Worm (Caenorhabditis elegans): ENCODE results near the gene best-4.

The best-4 gene

ce11 chrII:33904-34303 lies 22.2 kb upstream of the best-4 start, which contains the start of gene F23F1.2:
Gene F23F1.2 (plus strand): TSS chrII:34204.
- TF ChIP-seq him-1 (tag; optimal IDR thresholded peaks at IDR 0.05) = no peak
- TF ChIP-seq dao-5 (tag; optimal IDR thresholded peaks at IDR 0.05) = no peak
- no peak for TF ChIP-seq W03F9.2 (tag; optimal IDR thresholded peaks at IDR 0.05)

- TF ChIP-seq dao-5 (tag; optimal IDR thresholded peaks at IDR 0.05) (no peak), him-1 (tag; optimal IDR thresholded peaks at IDR 0.05) (no peak), W03F9.2 (tag; optimal IDR thresholded peaks at IDR 0.05) (no peak)
Measured at ce11 chrII:31521-31920, 19.8 kb upstream of the best-4 start, which contains the start of the genes F23F1.5 and fbxc-54. Gene F23F1.5 (minus strand): TSS chrII:31584. Gene fbxc-54 (plus strand): TSS chrII:31719.

ce11 chrII:29578-29977 lies 17.9 kb upstream of the best-4 start:
- TF ChIP-seq him-1 (tag; optimal IDR thresholded peaks at IDR 0.05) (no peak), dao-5 (tag; optimal IDR thresholded peaks at IDR 0.05) (no peak), W03F9.2 (tag; optimal IDR thresholded peaks at IDR 0.05) (no peak)

ce11 chrII:28283-28682 lies 16.6 kb upstream of the best-4 start, which contains the start of gene F23F1.4:
Gene F23F1.4 (minus strand): TSS chrII:28423.
- no peak for TF ChIP-seq W03F9.2 (tag; optimal IDR thresholded peaks at IDR 0.05)
- no peak for TF ChIP-seq him-1 (tag; optimal IDR thresholded peaks at IDR 0.05)
- TF ChIP-seq dao-5 (tag; optimal IDR thresholded peaks at IDR 0.05) = no peak

ce11 chrII:24559-24998 lies 12.9 kb upstream of the best-4 start, which contains the start of gene enee-1:
Gene enee-1 (plus strand): TSS chrII:24666.
- TF ChIP-seq W03F9.2 (tag; optimal IDR thresholded peaks at IDR 0.05) (peak; percentile 73), dao-5 (tag; optimal IDR thresholded peaks at IDR 0.05) (no peak)

ce11 chrII:23739-24138 lies 12.1 kb upstream of the best-4 start:
- TF ChIP-seq W03F9.2 (tag; optimal IDR thresholded peaks at IDR 0.05) (no peak), dao-5 (tag; optimal IDR thresholded peaks at IDR 0.05) (no peak), him-1 (tag; optimal IDR thresholded peaks at IDR 0.05) (no peak)

ce11 chrII:23025-23424 lies 11.3 kb upstream of the best-4 start, which contains the start of gene sqt-2:
Gene sqt-2 (plus strand): TSS chrII:23325.
- TF ChIP-seq dao-5 (tag; optimal IDR thresholded peaks at IDR 0.05) (no peak), W03F9.2 (tag; optimal IDR thresholded peaks at IDR 0.05) (no peak), him-1 (tag; optimal IDR thresholded peaks at IDR 0.05) (no peak)

- TF ChIP-seq W03F9.2 (tag; optimal IDR thresholded peaks at IDR 0.05) = no peak
- TF ChIP-seq dao-5 (tag; optimal IDR thresholded peaks at IDR 0.05) = no peak
- no peak for TF ChIP-seq him-1 (tag; optimal IDR thresholded peaks at IDR 0.05)
Measured at ce11 chrII:21953-22352, 10.3 kb upstream of the best-4 start.

ce11 chrII:19238-19637 lies 7.6 kb upstream of the best-4 start, which contains the start of gene gmeb-1:
Gene gmeb-1 (plus strand): TSS chrII:19538.
- no peak for TF ChIP-seq W03F9.2 (tag; optimal IDR thresholded peaks at IDR 0.05)
- no peak for TF ChIP-seq dao-5 (tag; optimal IDR thresholded peaks at IDR 0.05)
- TF ChIP-seq him-1 (tag; optimal IDR thresholded peaks at IDR 0.05) = no peak

- peak; percentile 53 for TF ChIP-seq W03F9.2 (tag; optimal IDR thresholded peaks at IDR 0.05)
- no peak for TF ChIP-seq him-1 (tag; optimal IDR thresholded peaks at IDR 0.05)
- no peak for TF ChIP-seq dao-5 (tag; optimal IDR thresholded peaks at IDR 0.05)
Measured at ce11 chrII:18787-19186, 7.1 kb upstream of the best-4 start.

- TF ChIP-seq dao-5 (tag; optimal IDR thresholded peaks at IDR 0.05) (no peak), W03F9.2 (tag; optimal IDR thresholded peaks at IDR 0.05) (no peak), him-1 (tag; optimal IDR thresholded peaks at IDR 0.05) (no peak)
Measured at ce11 chrII:12685-13084, 1.0 kb upstream of the best-4 start, which contains the start of gene best-3. Gene best-3 (plus strand): TSS chrII:12985.

- no peak for TF ChIP-seq him-1 (tag; optimal IDR thresholded peaks at IDR 0.05)
- TF ChIP-seq W03F9.2 (tag; optimal IDR thresholded peaks at IDR 0.05) = no peak
- no peak for TF ChIP-seq dao-5 (tag; optimal IDR thresholded peaks at IDR 0.05)
Measured at ce11 chrII:8212-8611, 3.5 kb downstream of the best-4 start.

ce11 chrII:6349-6748 lies 5.3 kb downstream of the best-4 start, which contains the start of gene osta-1:
Gene osta-1 (plus strand): TSS chrII:6657.
- no peak for TF ChIP-seq him-1 (tag; optimal IDR thresholded peaks at IDR 0.05)
- no peak for TF ChIP-seq W03F9.2 (tag; optimal IDR thresholded peaks at IDR 0.05)
- TF ChIP-seq dao-5 (tag; optimal IDR thresholded peaks at IDR 0.05) = no peak

ce11 chrII:4793-5192 lies 6.9 kb downstream of the best-4 start:
- no peak for TF ChIP-seq dao-5 (tag; optimal IDR thresholded peaks at IDR 0.05)
- no peak for TF ChIP-seq W03F9.2 (tag; optimal IDR thresholded peaks at IDR 0.05)
- no peak for TF ChIP-seq him-1 (tag; optimal IDR thresholded peaks at IDR 0.05)

- TF ChIP-seq W03F9.2 (tag; optimal IDR thresholded peaks at IDR 0.05) (no peak), him-1 (tag; optimal IDR thresholded peaks at IDR 0.05) (no peak), dao-5 (tag; optimal IDR thresholded peaks at IDR 0.05) (no peak)
Measured at ce11 chrII:1334-1898, 10.3 kb downstream of the best-4 start, which contains the start of gene 2L52.1. Gene 2L52.1 (plus strand): TSS chrII:1848.
